Worm (Caenorhabditis elegans): Measurements from ENCODE around the gene T12A7.10.

DNA sequence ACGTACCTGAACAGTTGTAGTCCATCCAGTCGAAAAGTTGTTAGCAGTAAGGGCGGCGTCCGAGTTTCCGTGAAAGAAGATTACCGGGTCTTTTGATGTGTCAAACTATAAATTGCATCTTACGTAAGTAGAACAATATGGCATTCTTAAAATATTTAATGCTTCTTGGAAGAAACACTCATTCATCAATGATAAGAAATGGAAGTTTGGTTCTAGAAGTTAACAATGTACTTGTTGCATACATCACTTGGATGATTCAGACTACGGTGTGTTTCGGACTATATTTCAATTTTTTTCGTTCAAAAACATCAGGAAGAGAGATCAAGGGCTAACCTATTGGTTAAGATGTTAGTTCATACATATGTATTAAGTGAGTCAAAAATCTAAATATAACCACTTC is 17.2 kb upstream of the T12A7.10 start:
- no peak for TF ChIP-seq lin-15B (tag; optimal IDR thresholded peaks at IDR 0.05)
- no peak for TF ChIP-seq tbx-2 (tag; optimal IDR thresholded peaks at IDR 0.05)
- TF ChIP-seq snpc-4 (tag; optimal IDR thresholded peaks at IDR 0.05) = no peak
- no peak for TF ChIP-seq nhr-11 (tag; optimal IDR thresholded peaks at IDR 0.05)
- TF ChIP-seq pha-4 (tag; optimal IDR thresholded peaks at IDR 0.05) = no peak
- TF ChIP-seq pqm-1 (tag; optimal IDR thresholded peaks at IDR 0.05) = no peak
- no peak for TF ChIP-seq ztf-4 (tag; optimal IDR thresholded peaks at IDR 0.05)

Data from whole organism, L3 larva.